Worm (Caenorhabditis elegans) whole organism, L4 larva: ENCODE measurements around the gene lido-15.

Experiments used
- F26F4.8 ChIP-seq: fragments of 200-800 bp; sonication (Bioruptor generic); conservative IDR thresholded peaks from 2 replicates; pipeline ENCODE4 v1.3.6; 2022; ENCODE audit warnings: missing genetic modification characterization, missing compliant biosample characterization
- F49E8.2 ChIP-seq: sonication (generic microtip); optimal IDR thresholded peaks from 2 replicates; lab custom pipeline; 2016; ENCODE audit warnings: missing compliant biosample characterization, mild to moderate bottlenecking, missing genetic modification characterization, borderline replicate concordance
- R02D3.7 ChIP-seq: fragments of 150-350 bp; sonication (generic microtip); optimal IDR thresholded peaks from 3 replicates; lab custom pipeline; 2014; ENCODE audit warnings: missing biosample characterization, missing genetic modification characterization
- ZK337.2 ChIP-seq: fragments of 200-800 bp; sonication (Bioruptor generic); IDR thresholded peaks from 2 replicates; pipeline ENCODE4 v1.3.6; 2022; ENCODE audit warnings: missing genetic modification reagents, missing genetic modification characterization, missing compliant biosample characterization
- aha-1 ChIP-seq: fragments of 150-350 bp; peaks from one replicate; lab custom pipeline; 2014; ENCODE audit warnings: missing biosample characterization, missing genetic modification characterization
- ceh-20 ChIP-seq: fragments of 200-800 bp; sonication (Bioruptor generic); IDR thresholded peaks from 2 replicates; pipeline ENCODE4 v1.3.6; 2022; ENCODE audit warnings: missing genetic modification reagents, missing genetic modification characterization, missing compliant biosample characterization
- ces-1 ChIP-seq: fragments of 150-350 bp; sonication (generic microtip); optimal IDR thresholded peaks from 4 replicates; lab custom pipeline; 2014; ENCODE audit warnings: missing biosample characterization, missing genetic modification reagents, missing genetic modification characterization
- ctbp-1 ChIP-seq: fragments of 200-800 bp; sonication (Bioruptor generic); IDR thresholded peaks from 2 replicates; pipeline ENCODE4 v1.3.6; 2022; ENCODE audit warnings: missing genetic modification reagents, missing genetic modification characterization, missing compliant biosample characterization
- daf-12 ChIP-seq: fragments of 150-350 bp; optimal IDR thresholded peaks from 2 replicates; lab custom pipeline; 2014; ENCODE audit warnings: missing biosample characterization, missing genetic modification reagents, missing genetic modification characterization
- dmd-8 ChIP-seq: fragments of 200-800 bp; sonication (Bioruptor generic); IDR thresholded peaks from 2 replicates; pipeline ENCODE4 v1.3.6; 2022; ENCODE audit warnings: missing genetic modification characterization, missing compliant biosample characterization
- dpl-1 ChIP-seq: fragments of 150-350 bp; optimal IDR thresholded peaks from 2 replicates; lab custom pipeline; 2014; ENCODE audit warnings: missing biosample characterization, missing genetic modification reagents, missing genetic modification characterization
- duxl-1 ChIP-seq: sonication (generic microtip); optimal IDR thresholded peaks from 2 replicates; lab custom pipeline; 2016; ENCODE audit warnings: mild to moderate bottlenecking, missing genetic modification characterization, moderate library complexity, missing compliant biosample characterization; ENCODE audit not compliant: poor library complexity
- egl-43 ChIP-seq: fragments of 200-800 bp; sonication (Bioruptor generic); IDR thresholded peaks from 2 replicates; pipeline ENCODE4 v1.3.6; 2022; ENCODE audit warnings: missing genetic modification reagents, missing genetic modification characterization, missing compliant biosample characterization
- fos-1 ChIP-seq: fragments of 150-350 bp; optimal IDR thresholded peaks from 2 replicates; lab custom pipeline; 2014; ENCODE audit warnings: missing biosample characterization, missing genetic modification characterization
- gei-8 ChIP-seq: fragments of 200-800 bp; sonication (Bioruptor generic); optimal IDR thresholded peaks from 2 replicates; lab custom pipeline; 2018; ENCODE audit warnings: mild to moderate bottlenecking, missing genetic modification characterization, missing compliant biosample characterization
- hlh-11 ChIP-seq: fragments of 200-800 bp; sonication (Bioruptor generic); optimal IDR thresholded peaks from 2 replicates; lab custom pipeline; 2018; ENCODE audit warnings: mild to moderate bottlenecking, missing genetic modification characterization, missing compliant biosample characterization
- hlh-30 ChIP-seq: sonication (generic microtip); optimal IDR thresholded peaks from 2 replicates; lab custom pipeline; 2017; ENCODE audit warnings: antibody characterized with exemption, mild to moderate bottlenecking, missing genetic modification characterization, missing compliant biosample characterization; ENCODE audit not compliant: insufficient read depth
- jun-1 ChIP-seq: fragments of 150-350 bp; optimal IDR thresholded peaks from 2 replicates; lab custom pipeline; 2014; ENCODE audit warnings: missing biosample characterization, missing genetic modification reagents, missing genetic modification characterization
- lim-7 ChIP-seq: fragments of 200-800 bp; sonication (Bioruptor generic); IDR thresholded peaks from 2 replicates; pipeline ENCODE4 v1.3.6; 2022; ENCODE audit warnings: missing genetic modification characterization, missing compliant biosample characterization
- lin-13 ChIP-seq: fragments of 150-350 bp; optimal IDR thresholded peaks from 2 replicates; lab custom pipeline; 2014; ENCODE audit warnings: missing biosample characterization, missing genetic modification reagents, missing genetic modification characterization
- lin-15B ChIP-seq: fragments of 150-350 bp; sonication (generic microtip); optimal IDR thresholded peaks from 3 replicates; lab custom pipeline; 2014; ENCODE audit warnings: missing biosample characterization, missing genetic modification characterization
- lin-38 ChIP-seq: fragments of 200-800 bp; sonication (Bioruptor generic); IDR thresholded peaks from 2 replicates; pipeline ENCODE4 v1.3.6; 2022; ENCODE audit warnings: missing genetic modification reagents, missing genetic modification characterization, missing compliant biosample characterization
- madf-5 ChIP-seq, 2 experiments: fragments of 200-800 bp; sonication (Bioruptor generic); IDR thresholded peaks; 2 replicates each; pipeline ENCODE4 v1.3.6; 2022; ENCODE audit warnings: missing compliant biosample characterization in 2 of 2, missing genetic modification characterization in 2 of 2
- madf-9 ChIP-seq: fragments of 200-800 bp; sonication (Bioruptor generic); conservative IDR thresholded peaks from 2 replicates; pipeline ENCODE4 v1.3.6; 2022; ENCODE audit warnings: missing genetic modification reagents, missing genetic modification characterization, missing compliant biosample characterization
- mdl-1 ChIP-seq, 2 experiments: fragments of 150-350 bp in 1 of 2; sonication (generic microtip) in 1 of 2; optimal IDR thresholded peaks; 2 replicates each; lab custom pipeline; 2014 to 2017; ENCODE audit warnings: missing biosample characterization in 2 of 2, missing genetic modification characterization in 2 of 2
- mep-1 ChIP-seq: fragments of 150-350 bp; sonication (generic microtip); optimal IDR thresholded peaks from 3 replicates; lab custom pipeline; 2014; ENCODE audit warnings: missing biosample characterization, missing genetic modification characterization
- mes-2 ChIP-seq: sonication (generic microtip); optimal IDR thresholded peaks from 2 replicates; lab custom pipeline; 2016; ENCODE audit warnings: missing genotype, mild to moderate bottlenecking, missing genetic modification characterization, missing compliant biosample characterization; ENCODE audit not compliant: poor library complexity, severe bottlenecking
- nhr-111 ChIP-seq: fragments of 200-800 bp; sonication (Bioruptor generic); optimal IDR thresholded peaks from 2 replicates; lab custom pipeline; 2018; ENCODE audit warnings: mild to moderate bottlenecking, missing genetic modification characterization, missing compliant biosample characterization
- nhr-77 ChIP-seq: fragments of 150-350 bp; optimal IDR thresholded peaks from 2 replicates; lab custom pipeline; 2014; ENCODE audit warnings: missing biosample characterization, missing genetic modification characterization
- pha-4 ChIP-seq, 2 experiments: fragments of 150-350 bp in 1 of 2; fragments of 200-800 bp in 1 of 2; sonication (Bioruptor generic) in 1 of 2; IDR thresholded peaks in 1 of 2; optimal IDR thresholded peaks in 1 of 2; 2 replicates each; pipeline versions ENCODE4 v1.3.6 to Lab custom; 2014 to 2022; ENCODE audit warnings: missing genetic modification characterization in 2 of 2, missing genetic modification reagents in 2 of 2, missing biosample characterization in 1 of 2, missing compliant biosample characterization in 1 of 2
- pqm-1 ChIP-seq: sonication (generic microtip); optimal IDR thresholded peaks from 2 replicates; lab custom pipeline; 2017; ENCODE audit warnings: missing biosample characterization, missing genetic modification characterization
- saeg-2 ChIP-seq: fragments of 200-800 bp; sonication (Bioruptor generic); IDR thresholded peaks from 2 replicates; pipeline ENCODE4 v1.3.6; 2022; ENCODE audit warnings: missing genetic modification reagents, missing genetic modification characterization, missing compliant biosample characterization
- sdz-12 ChIP-seq: fragments of 200-800 bp; sonication (Bioruptor generic); optimal IDR thresholded peaks from 2 replicates; lab custom pipeline; 2018; ENCODE audit warnings: mild to moderate bottlenecking, missing genetic modification characterization, missing compliant biosample characterization
- set-16 ChIP-seq: fragments of 200-800 bp; sonication (Bioruptor generic); IDR thresholded peaks from 2 replicates; pipeline ENCODE4 v1.3.6; 2022; ENCODE audit warnings: missing genetic modification reagents, missing genetic modification characterization, missing compliant biosample characterization
- snpc-1.2 ChIP-seq: fragments of 200-800 bp; sonication (Bioruptor generic); IDR thresholded peaks from 2 replicates; pipeline ENCODE4 v1.3.6; 2022; ENCODE audit warnings: missing genetic modification reagents, missing genetic modification characterization, missing compliant biosample characterization
- snpc-4 ChIP-seq: fragments of 150-350 bp; optimal IDR thresholded peaks from 2 replicates; lab custom pipeline; 2014; ENCODE audit warnings: missing biosample characterization, missing genetic modification characterization
- spr-1 ChIP-seq: sonication (generic microtip); optimal IDR thresholded peaks from 2 replicates; lab custom pipeline; 2016; ENCODE audit warnings: mild to moderate bottlenecking, missing genetic modification characterization, missing compliant biosample characterization
- spr-3 ChIP-seq: fragments of 200-800 bp; sonication (Bioruptor generic); optimal IDR thresholded peaks from 2 replicates; lab custom pipeline; 2018; ENCODE audit warnings: mild to moderate bottlenecking, missing genetic modification characterization, missing compliant biosample characterization
- unc-130 ChIP-seq: sonication (generic microtip); optimal IDR thresholded peaks from 2 replicates; lab custom pipeline; 2016; ENCODE audit warnings: missing genetic modification reagents, missing genetic modification characterization, missing compliant biosample characterization
- unc-39 ChIP-seq: sonication (generic microtip); optimal IDR thresholded peaks from 2 replicates; lab custom pipeline; 2017; ENCODE audit warnings: missing biosample characterization, missing genetic modification characterization
- unc-62 ChIP-seq, 3 experiments: fragments of 150-350 bp in 1 of 3; sonication (generic microtip); optimal IDR thresholded peaks in 2 of 3; peaks in 1 of 3; 1 replicate in 1 of 3; 2 replicates in 2 of 3; lab custom pipeline; 2014 to 2017; ENCODE audit warnings: missing biosample characterization in 3 of 3, missing genetic modification characterization in 3 of 3, missing genetic modification reagents in 3 of 3, missing genotype in 1 of 3
- vab-7 ChIP-seq: fragments of 200-800 bp; sonication (Bioruptor generic); IDR thresholded peaks from 2 replicates; pipeline ENCODE4 v1.3.6; 2022; ENCODE audit warnings: missing genetic modification reagents, missing genetic modification characterization, missing compliant biosample characterization
- zfp-2 ChIP-seq: sonication (generic microtip); optimal IDR thresholded peaks from 2 replicates; lab custom pipeline; 2016; ENCODE audit warnings: mild to moderate bottlenecking, missing genetic modification characterization, missing compliant biosample characterization
- zip-11 ChIP-seq: fragments of 200-800 bp; sonication (Bioruptor generic); IDR thresholded peaks from 2 replicates; pipeline ENCODE4 v1.3.6; 2022; ENCODE audit warnings: missing genetic modification characterization, missing compliant biosample characterization
- ztf-11 ChIP-seq: fragments of 150-350 bp; optimal IDR thresholded peaks from 2 replicates; lab custom pipeline; 2014; ENCODE audit warnings: missing biosample characterization, missing genetic modification characterization

The lido-15 gene

DNA sequence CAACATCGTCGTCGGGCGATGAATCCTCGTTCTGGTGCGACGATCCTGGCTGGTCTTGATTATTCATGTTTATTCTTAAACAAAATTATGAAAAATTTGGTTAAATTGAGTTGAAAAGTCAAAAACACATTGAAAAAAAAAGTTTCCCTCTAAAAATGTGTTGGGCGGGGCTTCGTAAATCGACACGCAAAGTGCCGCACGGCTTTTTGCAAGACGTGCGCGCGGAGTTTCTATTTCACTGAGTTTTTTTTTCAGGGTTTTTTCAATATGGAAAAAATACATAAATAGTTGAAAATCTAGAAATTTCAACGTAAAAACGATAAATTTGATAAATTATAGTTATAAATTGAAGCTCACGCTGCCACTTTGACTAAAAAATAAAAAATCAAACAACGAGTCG is 4.0 kb upstream of the lido-15 start, which contains the start of gene F54D10.5 (continued):
- TF ChIP-seq spr-1 (tag; lab: Kevin White, UChicago) (peak; percentile 45), fos-1 (peak; percentile 7), dmd-8 (GFP tag; lab: Robert Waterston, UW) (no peak), snpc-1.2 (GFP tag; lab: Robert Waterston, UW) (no peak), lin-13 (GFP tag; lab: Kevin White, UChicago) (peak; percentile 31), hlh-30 (no peak), nhr-77 (tag; lab: Kevin White, UChicago) (peak; percentile 12), jun-1 (tag; lab: Kevin White, UChicago) (no peak), hlh-11 (tag; lab: Kevin White, UChicago) (peak; percentile 35), ZK337.2 (GFP tag; lab: Robert Waterston, UW) (no peak), daf-12 (tag; lab: Kevin White, UChicago) (no peak), R02D3.7 (tag; lab: Kevin White, UChicago) (peak; percentile 95), ztf-11 (tag; lab: Kevin White, UChicago) (no peak), mdl-1 (tag; optimal IDR thresholded peaks at IDR 0.05; lab: Kevin White, UChicago) (peak in 1 of 2 experiments; percentile 12), dpl-1 (GFP tag; lab: Kevin White, UChicago) (peak; percentile 95), pha-4 (GFP tag; IDR thresholded peaks at IDR 0.05; lab: Robert Waterston, UW) (peak; percentile 35; the same call in 1 of the 2 replicates), pha-4 (tag; optimal IDR thresholded peaks at IDR 0.05; lab: Kevin White, UChicago) (no peak), aha-1 (peak; percentile 93), gei-8 (no peak), zip-11 (GFP tag; lab: Robert Waterston, UW) (no peak), ctbp-1 (GFP tag; lab: Robert Waterston, UW) (no peak), mes-2 (tag; lab: Kevin White, UChicago) (peak; percentile 91)

DNA sequence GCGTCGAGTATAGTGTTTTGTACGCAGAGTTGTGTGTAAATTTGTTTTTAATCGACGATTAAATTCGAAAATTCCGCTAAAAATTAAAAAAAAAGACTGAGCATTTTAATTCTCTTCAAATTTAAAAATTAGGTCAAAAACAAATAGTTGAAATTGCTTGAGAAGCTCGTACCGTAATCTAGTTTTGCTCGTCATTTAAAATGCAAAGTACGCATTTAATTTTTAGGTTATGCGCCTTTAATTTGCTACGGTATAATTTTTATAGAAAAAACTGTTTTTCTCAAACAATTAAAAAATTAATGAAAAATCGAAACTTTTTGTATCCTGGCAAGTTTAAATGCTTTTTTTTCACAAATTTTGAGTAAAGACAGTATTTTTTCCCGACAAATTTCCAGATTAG is 3.4 kb upstream of the lido-15 start:
- TF ChIP-seq lin-38 (GFP tag; lab: Robert Waterston, UW) (0 out of 2 replicates have a peak, but pooled peaks have one; percentile 12), F49E8.2 (peak; percentile 56), hlh-30 (no peak), unc-39 (tag; lab: Kevin White, UChicago) (no peak)
- TF ChIP-seq, all 104 proteins: peak for 2

DNA sequence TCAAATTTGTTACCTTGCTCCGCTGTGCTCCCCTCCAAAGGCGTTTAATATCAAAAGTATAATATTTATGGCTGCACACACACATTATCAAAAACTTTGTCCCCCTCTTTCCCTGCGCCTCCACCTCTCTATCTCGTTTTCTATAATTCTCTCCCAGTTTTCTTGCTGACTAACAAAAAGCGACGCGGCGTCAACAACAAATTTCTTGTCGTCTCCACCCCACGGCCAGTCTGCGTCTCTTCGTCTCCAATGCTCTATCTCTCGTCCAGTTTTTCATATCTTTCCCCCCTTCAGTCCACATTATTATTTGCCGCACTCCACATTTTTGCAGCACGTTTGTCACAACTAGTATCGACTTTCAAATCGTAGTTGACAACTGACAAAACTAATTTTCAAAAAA is 1.5 kb upstream of the lido-15 start:
- no peak for TF ChIP-seq spr-3 (GFP tag; lab: Kevin White, UChicago)
- no peak for TF ChIP-seq ces-1 (GFP tag; lab: Kevin White, UChicago)
- TF ChIP-seq unc-62 (GFP tag; optimal IDR thresholded peaks at IDR 0.05 in 1 of 2; lab: Kevin White, UChicago): peak in 1 of 2 experiments; percentile 81
- TF ChIP-seq unc-62 (tag; optimal IDR thresholded peaks at IDR 0.05; lab: Kevin White, UChicago): no peak
- TF ChIP-seq egl-43 (GFP tag; lab: Robert Waterston, UW): no peak
- TF ChIP-seq saeg-2 (GFP tag; lab: Robert Waterston, UW): no peak
- no peak for TF ChIP-seq F49E8.2
- no peak for TF ChIP-seq ceh-20 (GFP tag; lab: Robert Waterston, UW)
- no peak for TF ChIP-seq sdz-12 (GFP tag; lab: Kevin White, UChicago)
- TF ChIP-seq aha-1: no peak
- no peak for TF ChIP-seq lim-7 (GFP tag; lab: Robert Waterston, UW)
- peak; percentile 13 for TF ChIP-seq dpl-1 (GFP tag; lab: Kevin White, UChicago)
- no peak for TF ChIP-seq nhr-111 (GFP tag; lab: Kevin White, UChicago)
- TF ChIP-seq F26F4.8: no peak
- TF ChIP-seq snpc-4 (tag; lab: Kevin White, UChicago): no peak
- TF ChIP-seq zfp-2 (tag; lab: Kevin White, UChicago): no peak
- no peak for TF ChIP-seq pha-4 (GFP tag; IDR thresholded peaks at IDR 0.05; lab: Robert Waterston, UW)
- peak; percentile 75 for TF ChIP-seq pha-4 (tag; optimal IDR thresholded peaks at IDR 0.05; lab: Kevin White, UChicago)
- no peak for TF ChIP-seq unc-130
- no peak for TF ChIP-seq duxl-1 (tag; lab: Kevin White, UChicago)
- no peak for TF ChIP-seq lin-15B (tag; lab: Kevin White, UChicago)
- TF ChIP-seq set-16 (GFP tag; lab: Robert Waterston, UW): no peak
- peak in 1 of 2 experiments; percentile 5 for TF ChIP-seq mdl-1 (tag; optimal IDR thresholded peaks at IDR 0.05; lab: Kevin White, UChicago)
- peak; percentile 35 for TF ChIP-seq pqm-1 (tag; lab: Kevin White, UChicago)
- no peak for TF ChIP-seq madf-9
- TF ChIP-seq zip-11 (GFP tag; lab: Robert Waterston, UW): no peak
- TF ChIP-seq ZK337.2 (GFP tag; lab: Robert Waterston, UW): no peak
- TF ChIP-seq vab-7 (GFP tag; lab: Robert Waterston, UW): no peak
- no peak for TF ChIP-seq madf-5 (GFP tag; IDR thresholded peaks at IDR 0.05; lab: Robert Waterston, UW)
- TF ChIP-seq mep-1 (tag; lab: Kevin White, UChicago): peak; percentile 85
- no peak for TF ChIP-seq unc-39 (tag; lab: Kevin White, UChicago)
- no peak for TF ChIP-seq dmd-8 (GFP tag; lab: Robert Waterston, UW)
- no peak for TF ChIP-seq fos-1
- TF ChIP-seq hlh-11 (tag; lab: Kevin White, UChicago): peak; percentile 63
